1 fruit fly cellular context compared by ENCODE assay signal in genomic region chr2L:1387811-1388210, dm6.
TF ChIP-seq lines count a peak whose summit lies in the region.

No protein-coding gene starts in this region.

TF ChIP-seq in whole organism, prepupa, 60 proteins besides CTCF, POLR2A, EP300 and RAD21 (continued from another document):
- TF ChIP-seq salr (GFP tag; optimal IDR thresholded peaks at IDR 0.05; lab: Kevin White, UChicago) (peak in 1 of 2 experiments; percentile 26), ss (GFP tag; optimal IDR thresholded peaks at IDR 0.05; lab: Kevin White, UChicago) (peak in 1 of 2 experiments; percentile 54), CG11762 (GFP tag; optimal IDR thresholded peaks at IDR 0.05; lab: Kevin White, UChicago; ENCODE audit: insufficient read depth) (no peak), CG3919 (GFP tag; optimal IDR thresholded peaks at IDR 0.05; lab: Kevin White, UChicago) (peak; percentile 63), CG34406 (GFP tag; optimal IDR thresholded peaks at IDR 0.05; lab: Kevin White, UChicago) (no peak), dsx (GFP tag; optimal IDR thresholded peaks at IDR 0.05; lab: Kevin White, UChicago; ENCODE audit: poor library complexity, severe bottlenecking) (peak; percentile 35), Hr39 (GFP tag; optimal IDR thresholded peaks at IDR 0.05; lab: Kevin White, UChicago) (peak; percentile 4), Ets96B (tag; optimal IDR thresholded peaks at IDR 0.05; lab: Kevin White, UChicago) (peak; percentile 64), CG4318 (GFP tag; optimal IDR thresholded peaks at IDR 0.05; lab: Kevin White, UChicago) (no peak), Eip93F (GFP tag; optimal IDR thresholded peaks at IDR 0.05; lab: Kevin White, UChicago) (no peak), Eip78C (GFP tag; lab: Kevin White, UChicago) (peak; percentile 85), CG6808 (GFP tag; optimal IDR thresholded peaks at IDR 0.05; lab: Kevin White, UChicago) (peak; percentile 38), OdsH (GFP tag; optimal IDR thresholded peaks at IDR 0.05; lab: Kevin White, UChicago) (peak; percentile 47), CG15336 (GFP tag; IDR thresholded peaks at IDR 0.05; lab: Robert Waterston, UW) (peak; percentile 56; the same call in 1 of the 2 replicates), Met (GFP tag; optimal IDR thresholded peaks at IDR 0.05; lab: Kevin White, UChicago) (peak; percentile 44), CG16779 (tag; optimal IDR thresholded peaks at IDR 0.05; lab: Kevin White, UChicago) (no peak), Lpt (GFP tag; optimal IDR thresholded peaks at IDR 0.05; lab: Kevin White, UChicago) (peak; percentile 3), Smox (GFP tag; optimal IDR thresholded peaks at IDR 0.05; lab: Kevin White, UChicago) (no peak), CG1621 (tag; optimal IDR thresholded peaks at IDR 0.05; lab: Kevin White, UChicago) (peak; percentile 24), CG9139 (GFP tag; optimal IDR thresholded peaks at IDR 0.05; lab: Kevin White, UChicago) (no peak), CG6792 (GFP tag; optimal IDR thresholded peaks at IDR 0.05; lab: Kevin White, UChicago) (peak; percentile 17), lz (GFP tag; optimal IDR thresholded peaks at IDR 0.05; lab: Kevin White, UChicago) (peak; percentile 9), cyc (GFP tag; optimal IDR thresholded peaks at IDR 0.05; lab: Kevin White, UChicago) (peak; percentile 25), pdm3 (GFP tag; optimal IDR thresholded peaks at IDR 0.05; lab: Kevin White, UChicago) (peak; percentile 49), eg (GFP tag; IDR thresholded peaks at IDR 0.05; lab: Robert Waterston, UW) (peak; percentile 40; the same call in 1 of the 3 replicates), Sox102F (GFP tag; optimal IDR thresholded peaks at IDR 0.05; lab: Kevin White, UChicago) (peak; percentile 23), CG6163 (GFP tag; IDR thresholded peaks at IDR 0.05; lab: Robert Waterston, UW) (peak; percentile 64; the same call in 2 of the 3 replicates), dac (GFP tag; optimal IDR thresholded peaks at IDR 0.05; lab: Kevin White, UChicago) (peak; percentile 5), CG8119 (GFP tag; IDR thresholded peaks at IDR 0.05; lab: Robert Waterston, UW) (peak; percentile 29; the same call in 1 of the 3 replicates), fkh (GFP tag; optimal IDR thresholded peaks at IDR 0.05; lab: Kevin White, UChicago) (no peak), CG11294 (GFP tag; IDR thresholded peaks at IDR 0.05; lab: Robert Waterston, UW) (no peak), Hr4 (GFP tag; optimal IDR thresholded peaks at IDR 0.05; lab: Kevin White, UChicago) (peak; percentile 20), acj6 (GFP tag; optimal IDR thresholded peaks at IDR 0.05; lab: Kevin White, UChicago) (peak; percentile 51)
